Fruit fly (Drosophila melanogaster): Measurements from ENCODE around the gene CG9391.

Gene CG9391

dm6 chr3L:21291055-21291454, 22.9 kb upstream of the CG9391 start:
- TF ChIP-seq psq (optimal IDR thresholded peaks at IDR 0.05) (no peak), pan (optimal IDR thresholded peaks at IDR 0.05) (no peak), CG8478 (optimal IDR thresholded peaks at IDR 0.05) (no peak), usp (GFP tag; optimal IDR thresholded peaks at IDR 0.05) (no peak), EcR (GFP tag; optimal IDR thresholded peaks at IDR 0.05) (no peak), Dll (optimal IDR thresholded peaks at IDR 0.05) (no peak)

dm6 chr3L:21290336-21290735, 22.2 kb upstream of the CG9391 start:
- TF ChIP-seq EcR (GFP tag; optimal IDR thresholded peaks at IDR 0.05) (peak in 1 of 2 experiments; percentile 2), CG8478 (optimal IDR thresholded peaks at IDR 0.05) (no peak)

dm6 chr3L:21285639-21286338, 17.7 kb upstream of the CG9391 start, which contains the start of the genes CG12974 and pzg:
Gene CG12974 (minus strand): TSS chr3L:21285962.
Gene pzg (plus strand): TSS chr3L:21286099.
- no peak for TF ChIP-seq pan (optimal IDR thresholded peaks at IDR 0.05)
- peak; percentile 46 to 71 for TF ChIP-seq EcR (GFP tag; optimal IDR thresholded peaks at IDR 0.05)
- peak; percentile 83 for TF ChIP-seq CG8478 (optimal IDR thresholded peaks at IDR 0.05)
- no peak for TF ChIP-seq psq (optimal IDR thresholded peaks at IDR 0.05)

- TF ChIP-seq CG8478 (optimal IDR thresholded peaks at IDR 0.05) (no peak), psq (optimal IDR thresholded peaks at IDR 0.05) (no peak), usp (GFP tag; optimal IDR thresholded peaks at IDR 0.05) (no peak), pan (optimal IDR thresholded peaks at IDR 0.05) (no peak), Dll (optimal IDR thresholded peaks at IDR 0.05) (no peak), EcR (GFP tag; optimal IDR thresholded peaks at IDR 0.05) (no peak)
Observed at dm6 chr3L:21284720-21285638, 16.8 kb upstream of the CG9391 start.

- TF ChIP-seq CG8478 (optimal IDR thresholded peaks at IDR 0.05) (no peak), psq (optimal IDR thresholded peaks at IDR 0.05) (no peak), EcR (GFP tag; optimal IDR thresholded peaks at IDR 0.05) (no peak), pan (optimal IDR thresholded peaks at IDR 0.05) (no peak), Dll (optimal IDR thresholded peaks at IDR 0.05) (no peak), usp (GFP tag; optimal IDR thresholded peaks at IDR 0.05) (no peak)
Observed at dm6 chr3L:21283795-21284194, 15.7 kb upstream of the CG9391 start.

dm6 chr3L:21282741-21283140, 14.6 kb upstream of the CG9391 start:
- no peak for TF ChIP-seq psq (optimal IDR thresholded peaks at IDR 0.05)
- no peak for TF ChIP-seq usp (GFP tag; optimal IDR thresholded peaks at IDR 0.05)
- no peak for TF ChIP-seq pan (optimal IDR thresholded peaks at IDR 0.05)
- TF ChIP-seq CG8478 (optimal IDR thresholded peaks at IDR 0.05), result no peak
- TF ChIP-seq Dll (optimal IDR thresholded peaks at IDR 0.05), result no peak
- no peak for TF ChIP-seq EcR (GFP tag; optimal IDR thresholded peaks at IDR 0.05)

- TF ChIP-seq CG8478 (optimal IDR thresholded peaks at IDR 0.05) (no peak), pan (optimal IDR thresholded peaks at IDR 0.05) (no peak), EcR (GFP tag; optimal IDR thresholded peaks at IDR 0.05) (no peak), psq (optimal IDR thresholded peaks at IDR 0.05) (no peak), usp (GFP tag; optimal IDR thresholded peaks at IDR 0.05) (no peak), Dll (optimal IDR thresholded peaks at IDR 0.05) (no peak)
Observed at dm6 chr3L:21281706-21282105, 13.6 kb upstream of the CG9391 start.

- TF ChIP-seq CG8478 (optimal IDR thresholded peaks at IDR 0.05) (no peak), Dll (optimal IDR thresholded peaks at IDR 0.05) (no peak), EcR (GFP tag; optimal IDR thresholded peaks at IDR 0.05) (no peak), usp (GFP tag; optimal IDR thresholded peaks at IDR 0.05) (no peak), pan (optimal IDR thresholded peaks at IDR 0.05) (no peak), psq (optimal IDR thresholded peaks at IDR 0.05) (no peak)
Observed at dm6 chr3L:21280996-21281691, 13.0 kb upstream of the CG9391 start, which contains the start of gene ppl. Gene ppl (minus strand): TSS chr3L:21281506.

- no peak for TF ChIP-seq CG8478 (optimal IDR thresholded peaks at IDR 0.05)
- TF ChIP-seq pan (optimal IDR thresholded peaks at IDR 0.05), result no peak
- TF ChIP-seq usp (GFP tag; optimal IDR thresholded peaks at IDR 0.05), result no peak
- no peak for TF ChIP-seq Dll (optimal IDR thresholded peaks at IDR 0.05)
- no peak for TF ChIP-seq psq (optimal IDR thresholded peaks at IDR 0.05)
- TF ChIP-seq EcR (GFP tag; optimal IDR thresholded peaks at IDR 0.05), result no peak
Observed at dm6 chr3L:21279876-21280566, 11.9 kb upstream of the CG9391 start, which contains the start of gene AcCoAS. Gene AcCoAS (minus strand): TSS chr3L:21280243.

dm6 chr3L:21279168-21279567, 11.0 kb upstream of the CG9391 start:
- TF ChIP-seq pan (optimal IDR thresholded peaks at IDR 0.05) (no peak), CG8478 (optimal IDR thresholded peaks at IDR 0.05) (no peak), EcR (GFP tag; optimal IDR thresholded peaks at IDR 0.05) (no peak), Dll (optimal IDR thresholded peaks at IDR 0.05) (no peak), usp (GFP tag; optimal IDR thresholded peaks at IDR 0.05) (no peak), psq (optimal IDR thresholded peaks at IDR 0.05) (no peak)

- no peak for TF ChIP-seq Dll (optimal IDR thresholded peaks at IDR 0.05)
- no peak for TF ChIP-seq EcR (GFP tag; optimal IDR thresholded peaks at IDR 0.05)
- TF ChIP-seq usp (GFP tag; optimal IDR thresholded peaks at IDR 0.05), result no peak
- no peak for TF ChIP-seq pan (optimal IDR thresholded peaks at IDR 0.05)
- TF ChIP-seq CG8478 (optimal IDR thresholded peaks at IDR 0.05), result no peak
- no peak for TF ChIP-seq psq (optimal IDR thresholded peaks at IDR 0.05)
Observed at dm6 chr3L:21277897-21278530, 9.9 kb upstream of the CG9391 start.
